Worm (Caenorhabditis elegans) whole organism, mixed stage, embryonic: Measurements from ENCODE around the gene Y22D7AL.10.

Experiments
- ceh-83 ChIP-seq: fragments of 200-800 bp; sonication (Bioruptor generic); optimal IDR thresholded peaks from 2 replicates; lab custom pipeline; 2018; ENCODE audit warnings: mild to moderate bottlenecking, missing genetic modification characterization, missing compliant biosample characterization
- nhr-12 ChIP-seq: fragments of 150-350 bp; optimal IDR thresholded peaks from 2 replicates; lab custom pipeline; 2014; ENCODE audit warnings: missing biosample characterization, missing genetic modification characterization
- nhr-237 ChIP-seq: fragments of 150-350 bp; optimal IDR thresholded peaks from 2 replicates; lab custom pipeline; 2014; ENCODE audit warnings: missing biosample characterization, missing genetic modification characterization

- TF ChIP-seq ceh-83 = no peak
- no peak for TF ChIP-seq nhr-237 (tag; lab: Kevin White, UChicago)
- TF ChIP-seq nhr-12 = no peak
These were observed 46.6 kb upstream of the Y22D7AL.10 start for ce11 chrIII:1665373-1665772.
